Comparison of ENCODE assay signal across 4 fruit fly cellular contexts in genomic region chrX:11423277-11423717, dm6.
TF ChIP-seq lines count a peak whose summit lies in the region.

No protein-coding gene starts in this region.

TF ChIP-seq in whole organism, adult, 20 proteins besides CTCF, POLR2A, EP300 and RAD21 (continued from another document):
- TF ChIP-seq CG7045 (GFP tag; optimal IDR thresholded peaks at IDR 0.05; lab: Kevin White, UChicago) (peak; percentile 90), Crg-1 (GFP tag; optimal IDR thresholded peaks at IDR 0.05; lab: Kevin White, UChicago) (peak; percentile 70)

TF ChIP-seq in whole organism, embryonic, 481 proteins besides CTCF, POLR2A, EP300 and RAD21 (continued from another document and continues in another):
- TF ChIP-seq CG9876 (GFP tag; optimal IDR thresholded peaks at IDR 0.05; lab: Kevin White, UChicago) (peak; percentile 80), Neu2 (GFP tag; optimal IDR thresholded peaks at IDR 0.05; lab: Kevin White, UChicago; ENCODE audit: borderline replicate concordance) (no peak), chn (GFP tag; optimal IDR thresholded peaks at IDR 0.05; lab: Kevin White, UChicago) (peak; percentile 86), fru (optimal IDR thresholded peaks at IDR 0.05; lab: Kevin White, UChicago) (no peak), CG30020 (tag; optimal IDR thresholded peaks at IDR 0.05; lab: Kevin White, UChicago) (peak; percentile 10), gcm (GFP tag; optimal IDR thresholded peaks at IDR 0.05; lab: Kevin White, UChicago) (peak; percentile 80), hth (optimal IDR thresholded peaks at IDR 0.05; lab: Kevin White, UChicago) (no peak), ems (GFP tag; optimal IDR thresholded peaks at IDR 0.05; lab: Kevin White, UChicago) (peak; percentile 91), CG10366 (GFP tag; IDR thresholded peaks at IDR 0.05; lab: Robert Waterston, UW) (peak; percentile 90), hbn (GFP tag; IDR thresholded peaks at IDR 0.05; lab: Robert Waterston, UW; ENCODE audit: partially characterized antibody) (no peak), Atf-2 (GFP tag; optimal IDR thresholded peaks at IDR 0.05; lab: Kevin White, UChicago) (peak; percentile 81), CG30431 (GFP tag; optimal IDR thresholded peaks at IDR 0.05; lab: Kevin White, UChicago) (peak; percentile 69), CG8924 (tag; optimal IDR thresholded peaks at IDR 0.05; lab: Kevin White, UChicago) (peak; percentile 89), gem (tag; optimal IDR thresholded peaks at IDR 0.05; lab: Kevin White, UChicago) (peak; percentile 94), ewg (GFP tag; optimal IDR thresholded peaks at IDR 0.05; lab: Kevin White, UChicago) (peak; percentile 70), CG11696 (GFP tag; IDR thresholded peaks at IDR 0.05; lab: Robert Waterston, UW) (peak; percentile 64; the same call in 1 of the 2 replicates), CG32767 (GFP tag; IDR thresholded peaks at IDR 0.05; lab: Robert Waterston, UW) (peak; percentile 89), CG11504 (tag; optimal IDR thresholded peaks at IDR 0.05; lab: Kevin White, UChicago) (peak; percentile 92), tgo (GFP tag; IDR thresholded peaks at IDR 0.05; lab: Robert Waterston, UW) (peak; percentile 90), CG32772 (GFP tag; IDR thresholded peaks at IDR 0.05; lab: Robert Waterston, UW) (peak; percentile 85), Sry-β (GFP tag; optimal IDR thresholded peaks at IDR 0.05; lab: Kevin White, UChicago) (no peak), CG2120 (GFP tag; optimal IDR thresholded peaks at IDR 0.05; lab: Kevin White, UChicago) (peak; percentile 95), Trl (optimal IDR thresholded peaks at IDR 0.05; lab: Kevin White, UChicago) (peak; percentile 48 to 67), Trl (GFP tag; optimal IDR thresholded peaks at IDR 0.05; lab: Kevin White, UChicago) (peak; percentile 83), stwl (tag; optimal IDR thresholded peaks at IDR 0.05; lab: Kevin White, UChicago) (no peak), yki (optimal IDR thresholded peaks at IDR 0.05; lab: Kevin White, UChicago) (no peak), tll (GFP tag; optimal IDR thresholded peaks at IDR 0.05; lab: Kevin White, UChicago) (no peak), Optix (GFP tag; IDR thresholded peaks at IDR 0.05; lab: Robert Waterston, UW) (peak; percentile 82), bab2 (GFP tag; optimal IDR thresholded peaks at IDR 0.05; lab: Kevin White, UChicago) (peak; percentile 86), lmd (GFP tag; IDR thresholded peaks at IDR 0.05; lab: Robert Waterston, UW) (peak; percentile 92), CG6791 (GFP tag; IDR thresholded peaks at IDR 0.05; lab: Robert Waterston, UW; ENCODE audit: partially characterized antibody) (no peak), Deaf1 (tag; optimal IDR thresholded peaks at IDR 0.05; lab: Kevin White, UChicago) (peak; percentile 67), Aef1 (GFP tag; IDR thresholded peaks at IDR 0.05; lab: Robert Waterston, UW) (peak; percentile 84), Atf3 (GFP tag; optimal IDR thresholded peaks at IDR 0.05; lab: Kevin White, UChicago) (peak; percentile 74), CG2875 (GFP tag; optimal IDR thresholded peaks at IDR 0.05; lab: Kevin White, UChicago) (peak; percentile 75), CG6854 (GFP tag; optimal IDR thresholded peaks at IDR 0.05; lab: Kevin White, UChicago) (peak; percentile 88), Oaz (GFP tag; IDR thresholded peaks at IDR 0.05; lab: Robert Waterston, UW) (peak; percentile 74), Dip2 (GFP tag; IDR thresholded peaks at IDR 0.05; lab: Robert Waterston, UW) (no peak), Nf-YB (GFP tag; optimal IDR thresholded peaks at IDR 0.05; lab: Kevin White, UChicago) (peak; percentile 66), CG1647 (GFP tag; optimal IDR thresholded peaks at IDR 0.05; lab: Kevin White, UChicago) (peak; percentile 92), CG17612 (GFP tag; IDR thresholded peaks at IDR 0.05; lab: Robert Waterston, UW) (peak; percentile 85), CG18262 (tag; optimal IDR thresholded peaks at IDR 0.05; lab: Kevin White, UChicago) (peak; percentile 79), Stat92E (GFP tag; optimal IDR thresholded peaks at IDR 0.05; lab: Kevin White, UChicago) (no peak)

TF ChIP-seq in whole organism, prepupa, 60 proteins besides CTCF, POLR2A, EP300 and RAD21 (continued from another document):
- TF ChIP-seq dac (GFP tag; optimal IDR thresholded peaks at IDR 0.05; lab: Kevin White, UChicago): no peak
- peak; percentile 71 for TF ChIP-seq CG8632 (GFP tag; optimal IDR thresholded peaks at IDR 0.05; lab: Kevin White, UChicago)
- peak; percentile 70 for TF ChIP-seq CG6276 (GFP tag; optimal IDR thresholded peaks at IDR 0.05; lab: Kevin White, UChicago)
- no peak for TF ChIP-seq fd85E (GFP tag; optimal IDR thresholded peaks at IDR 0.05; lab: Kevin White, UChicago)
- TF ChIP-seq Sox15 (GFP tag; optimal IDR thresholded peaks at IDR 0.05; lab: Kevin White, UChicago): peak; percentile 67
- TF ChIP-seq CG11294 (GFP tag; IDR thresholded peaks at IDR 0.05; lab: Robert Waterston, UW): peak; percentile 76
- no peak for TF ChIP-seq dsx (GFP tag; optimal IDR thresholded peaks at IDR 0.05; lab: Kevin White, UChicago; ENCODE audit: poor library complexity, severe bottlenecking)
- TF ChIP-seq Hr38 (GFP tag; optimal IDR thresholded peaks at IDR 0.05; lab: Kevin White, UChicago): no peak
- peak; percentile 78 for TF ChIP-seq OdsH (GFP tag; optimal IDR thresholded peaks at IDR 0.05; lab: Kevin White, UChicago)
- peak; percentile 91 for TF ChIP-seq svp (GFP tag; lab: Kevin White, UChicago)
- peak; percentile 65 for TF ChIP-seq achi (GFP tag; optimal IDR thresholded peaks at IDR 0.05; lab: Kevin White, UChicago)
- no peak for TF ChIP-seq CG4318 (GFP tag; optimal IDR thresholded peaks at IDR 0.05; lab: Kevin White, UChicago)
- peak; percentile 71 for TF ChIP-seq CG3919 (GFP tag; optimal IDR thresholded peaks at IDR 0.05; lab: Kevin White, UChicago)
- peak; percentile 42 for TF ChIP-seq fkh (GFP tag; optimal IDR thresholded peaks at IDR 0.05; lab: Kevin White, UChicago)
- TF ChIP-seq Smox (GFP tag; optimal IDR thresholded peaks at IDR 0.05; lab: Kevin White, UChicago): peak; percentile 87
- TF ChIP-seq ss (GFP tag; optimal IDR thresholded peaks at IDR 0.05; lab: Kevin White, UChicago): no peak
- peak; percentile 76 for TF ChIP-seq pdm3 (GFP tag; optimal IDR thresholded peaks at IDR 0.05; lab: Kevin White, UChicago)
- peak; percentile 80 for TF ChIP-seq CG15336 (GFP tag; IDR thresholded peaks at IDR 0.05; lab: Robert Waterston, UW)
- no peak for TF ChIP-seq CG6808 (GFP tag; optimal IDR thresholded peaks at IDR 0.05; lab: Kevin White, UChicago)
- TF ChIP-seq Blimp-1 (GFP tag; optimal IDR thresholded peaks at IDR 0.05; lab: Kevin White, UChicago): peak; percentile 67
- peak; percentile 91 for TF ChIP-seq cyc (GFP tag; optimal IDR thresholded peaks at IDR 0.05; lab: Kevin White, UChicago)
- peak; percentile 45 for TF ChIP-seq Lpt (GFP tag; optimal IDR thresholded peaks at IDR 0.05; lab: Kevin White, UChicago)
- peak; percentile 70 for TF ChIP-seq CG32006 (GFP tag; optimal IDR thresholded peaks at IDR 0.05; lab: Kevin White, UChicago)
- peak; percentile 82 for TF ChIP-seq Eip93F (GFP tag; optimal IDR thresholded peaks at IDR 0.05; lab: Kevin White, UChicago)
- peak; percentile 45 for TF ChIP-seq Eip75B (GFP tag; optimal IDR thresholded peaks at IDR 0.05; lab: Kevin White, UChicago)
- TF ChIP-seq Sox102F (GFP tag; optimal IDR thresholded peaks at IDR 0.05; lab: Kevin White, UChicago): peak; percentile 87
- peak; percentile 87 for TF ChIP-seq Ets21C (GFP tag; optimal IDR thresholded peaks at IDR 0.05; lab: Kevin White, UChicago)
- no peak for TF ChIP-seq CG9139 (GFP tag; optimal IDR thresholded peaks at IDR 0.05; lab: Kevin White, UChicago)
- TF ChIP-seq acj6 (GFP tag; optimal IDR thresholded peaks at IDR 0.05; lab: Kevin White, UChicago): peak; percentile 68
- peak; percentile 93 for TF ChIP-seq CG31627 (GFP tag; optimal IDR thresholded peaks at IDR 0.05; lab: Kevin White, UChicago)
- no peak for TF ChIP-seq Ets96B (tag; optimal IDR thresholded peaks at IDR 0.05; lab: Kevin White, UChicago)
- TF ChIP-seq Hr39 (GFP tag; optimal IDR thresholded peaks at IDR 0.05; lab: Kevin White, UChicago): peak; percentile 94
- TF ChIP-seq CG7368 (GFP tag; optimal IDR thresholded peaks at IDR 0.05; lab: Kevin White, UChicago): peak; percentile 54
- TF ChIP-seq Hr4 (GFP tag; optimal IDR thresholded peaks at IDR 0.05; lab: Kevin White, UChicago): peak; percentile 76
- TF ChIP-seq spab (GFP tag; optimal IDR thresholded peaks at IDR 0.05; lab: Kevin White, UChicago): no peak
- peak; percentile 78 for TF ChIP-seq Eip78C (GFP tag; lab: Kevin White, UChicago)
- TF ChIP-seq esn (GFP tag; optimal IDR thresholded peaks at IDR 0.05; lab: Kevin White, UChicago): peak; percentile 90
- TF ChIP-seq salr (GFP tag; optimal IDR thresholded peaks at IDR 0.05; lab: Kevin White, UChicago): peak in 1 of 2 experiments; percentile 30
- peak; percentile 68 for TF ChIP-seq CG6792 (GFP tag; optimal IDR thresholded peaks at IDR 0.05; lab: Kevin White, UChicago)
- TF ChIP-seq fd59A (GFP tag; optimal IDR thresholded peaks at IDR 0.05; lab: Kevin White, UChicago): no peak
- TF ChIP-seq CG1621 (tag; optimal IDR thresholded peaks at IDR 0.05; lab: Kevin White, UChicago): no peak

TF ChIP-seq in whole organism, wandering third instar larva, 38 proteins besides CTCF, POLR2A, EP300 and RAD21 (continued from another document):
- TF ChIP-seq Hr83 (GFP tag; optimal IDR thresholded peaks at IDR 0.05; lab: Kevin White, UChicago; ENCODE audit: poor library complexity, severe bottlenecking): peak; percentile 31
- TF ChIP-seq foxo (GFP tag; optimal IDR thresholded peaks at IDR 0.05; lab: Kevin White, UChicago): peak; percentile 71 to 95
- TF ChIP-seq GATAd (GFP tag; optimal IDR thresholded peaks at IDR 0.05; lab: Kevin White, UChicago): peak; percentile 35
- TF ChIP-seq rgr (GFP tag; optimal IDR thresholded peaks at IDR 0.05; lab: Kevin White, UChicago): peak; percentile 93
- TF ChIP-seq Sp1 (GFP tag; optimal IDR thresholded peaks at IDR 0.05; lab: Kevin White, UChicago): peak; percentile 93
- peak; percentile 23 for TF ChIP-seq dsf (GFP tag; optimal IDR thresholded peaks at IDR 0.05; lab: Kevin White, UChicago; ENCODE audit: borderline replicate concordance)
- peak; percentile 85 for TF ChIP-seq dmrt93B (GFP tag; optimal IDR thresholded peaks at IDR 0.05; lab: Kevin White, UChicago)
- TF ChIP-seq Jra (GFP tag; optimal IDR thresholded peaks at IDR 0.05; lab: Kevin White, UChicago): peak; percentile 72
- TF ChIP-seq Hnf4 (GFP tag; optimal IDR thresholded peaks at IDR 0.05; lab: Kevin White, UChicago): peak; percentile 93
- TF ChIP-seq br (GFP tag; optimal IDR thresholded peaks at IDR 0.05; lab: Kevin White, UChicago): peak; percentile 95
- TF ChIP-seq Mio (GFP tag; optimal IDR thresholded peaks at IDR 0.05; lab: Kevin White, UChicago): peak; percentile 61
- TF ChIP-seq dl (GFP tag; optimal IDR thresholded peaks at IDR 0.05; lab: Kevin White, UChicago; ENCODE audit: insufficient read depth in 1 of 2, partially characterized antibody in 2 of 2): peak; percentile 42 to 61
- TF ChIP-seq woc (GFP tag; optimal IDR thresholded peaks at IDR 0.05; lab: Kevin White, UChicago): peak; percentile 79
- peak; percentile 69 for TF ChIP-seq CrebA (GFP tag; optimal IDR thresholded peaks at IDR 0.05; lab: Kevin White, UChicago; ENCODE audit: borderline replicate concordance)
- peak; percentile 92 for TF ChIP-seq OdsH (GFP tag; optimal IDR thresholded peaks at IDR 0.05; lab: Kevin White, UChicago)
- no peak for TF ChIP-seq Abd-B (GFP tag; optimal IDR thresholded peaks at IDR 0.05; lab: Kevin White, UChicago)
